Fruit fly (Drosophila melanogaster): ENCODE data around the gene CG11585.

DNA sequence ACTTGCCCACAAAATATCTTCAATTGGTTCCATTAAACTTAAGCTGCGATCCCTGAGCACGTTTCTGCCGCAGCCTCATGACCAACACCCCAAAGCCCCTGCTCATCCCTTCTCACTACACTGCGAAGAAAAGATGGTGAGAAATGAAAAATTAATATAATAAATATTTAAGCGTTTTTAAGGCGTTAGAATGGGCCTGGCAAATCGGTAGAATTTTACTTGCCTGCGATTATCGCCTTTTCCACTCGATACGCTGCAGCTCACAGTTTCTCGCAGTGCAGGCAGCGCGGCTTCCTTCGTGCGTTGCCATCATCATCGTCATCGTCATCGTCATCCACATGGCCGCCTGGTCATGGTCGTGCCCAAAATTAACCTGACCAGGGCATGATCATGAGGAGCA is 41.1 kb upstream of the CG11585 start:
- TF ChIP-seq CG2120 (GFP tag; optimal IDR thresholded peaks at IDR 0.05) (no peak), YL-1 (GFP tag; optimal IDR thresholded peaks at IDR 0.05) (no peak), CG11456 (GFP tag; IDR thresholded peaks at IDR 0.05) (no peak), CG13624 (GFP tag; optimal IDR thresholded peaks at IDR 0.05) (no peak)
